Worm (Caenorhabditis elegans) whole organism, L4/young adult: ENCODE data around the gene E02C12.9.

Experiments
- W03F9.2 ChIP-seq: fragments of 150-350 bp; optimal IDR thresholded peaks from 2 replicates; lab custom pipeline; 2014; ENCODE audit warnings: missing biosample characterization, missing genetic modification characterization
- dao-5 ChIP-seq: sonication (generic microtip); optimal IDR thresholded peaks from 2 replicates; lab custom pipeline; 2016; ENCODE audit warnings: missing genotype, missing genetic modification characterization, moderate library complexity, missing compliant biosample characterization
- him-1 ChIP-seq: sonication (generic microtip); optimal IDR thresholded peaks from 2 replicates; lab custom pipeline; 2016; ENCODE audit warnings: missing genotype, missing genetic modification reagents, missing genetic modification characterization, missing compliant biosample characterization

ce11 chrV:9378335-9378734, 3.1 kb upstream of the E02C12.9 start, which contains the start of gene E02C12.10:
- TF ChIP-seq him-1 (no peak), W03F9.2 (tag; lab: Kevin White, UChicago) (no peak), dao-5 (tag; lab: Kevin White, UChicago) (no peak)
